Worm (Caenorhabditis elegans): ENCODE results near the gene K02A6.3.
A peak's percentile ranks its signal among the peaks of the same experiment; 100 is the strongest.

K02A6.3 gene

ce11 chrX:8210999-8211398, 20.7 kb downstream of the K02A6.3 start, which contains the start of gene cdd-1 (continued):
- TF ChIP-seq nhr-237 (tag; optimal IDR thresholded peaks at IDR 0.05) (no peak), unc-62 (GFP tag; optimal IDR thresholded peaks at IDR 0.05) (no peak), egl-5 (tag; optimal IDR thresholded peaks at IDR 0.05) (no peak), nhr-67 (tag; optimal IDR thresholded peaks at IDR 0.05) (no peak), skn-1 (tag; optimal IDR thresholded peaks at IDR 0.05) (no peak), nhr-28 (tag; optimal IDR thresholded peaks at IDR 0.05) (no peak), mdl-1 (tag; optimal IDR thresholded peaks at IDR 0.05) (no peak), ama-1 (optimal IDR thresholded peaks at IDR 0.05) (no peak), pha-4 (tag; optimal IDR thresholded peaks at IDR 0.05) (no peak), jun-1 (tag; optimal IDR thresholded peaks at IDR 0.05) (peak; percentile 7), ceh-82 (tag; optimal IDR thresholded peaks at IDR 0.05) (no peak), fos-1 (tag; optimal IDR thresholded peaks at IDR 0.05) (peak; percentile 38)

ce11 chrX:8205919-8206318, 25.8 kb downstream of the K02A6.3 start:
- TF ChIP-seq nfya-1 (tag; optimal IDR thresholded peaks at IDR 0.05; ENCODE audit: insufficient read depth) (peak; percentile 72), ama-1 (optimal IDR thresholded peaks at IDR 0.05) (no peak), lin-39 (tag; optimal IDR thresholded peaks at IDR 0.05) (peak; percentile 82), fkh-2 (tag; optimal IDR thresholded peaks at IDR 0.05) (peak; percentile 47), eor-1 (tag; optimal IDR thresholded peaks at IDR 0.05) (no peak), hmg-11 (tag; optimal IDR thresholded peaks at IDR 0.05) (peak; percentile 81), ceh-9 (tag; optimal IDR thresholded peaks at IDR 0.05) (no peak), lin-15B (tag; optimal IDR thresholded peaks at IDR 0.05) (peak; percentile 58), nhr-43 (tag; optimal IDR thresholded peaks at IDR 0.05; ENCODE audit: poor library complexity, severe bottlenecking) (peak; percentile 11), fkh-10 (GFP tag; optimal IDR thresholded peaks at IDR 0.05) (no peak)

ce11 chrX:8204475-8204874, 27.3 kb downstream of the K02A6.3 start:
- TF ChIP-seq skn-1 (tag; optimal IDR thresholded peaks at IDR 0.05) (no peak), nhr-76 (tag; optimal IDR thresholded peaks at IDR 0.05) (no peak), nhr-23 (tag; optimal IDR thresholded peaks at IDR 0.05) (no peak), elt-2 (tag; optimal IDR thresholded peaks at IDR 0.05) (no peak)

ce11 chrX:8203684-8204083, 28.0 kb downstream of the K02A6.3 start, which contains the start of gene C17H11.6:
Gene C17H11.6, minus strand, starts transcription at chrX:8203784.
- no peak for TF ChIP-seq ZK546.5 (tag; optimal IDR thresholded peaks at IDR 0.05)

- no peak for TF ChIP-seq lin-15B (tag; optimal IDR thresholded peaks at IDR 0.05)
- TF ChIP-seq nhr-25 (tag; optimal IDR thresholded peaks at IDR 0.05) = peak; percentile 70
- TF ChIP-seq nhr-23 (tag; optimal IDR thresholded peaks at IDR 0.05) = peak; percentile 14
- peak; percentile 13 for TF ChIP-seq hmg-11 (tag; optimal IDR thresholded peaks at IDR 0.05)
Observed at ce11 chrX:8201210-8201609, 30.5 kb downstream of the K02A6.3 start.

ce11 chrX:8200206-8200605, 31.5 kb downstream of the K02A6.3 start:
- TF ChIP-seq nhr-67 (tag; optimal IDR thresholded peaks at IDR 0.05) = no peak
- TF ChIP-seq nhr-25 (tag; optimal IDR thresholded peaks at IDR 0.05) = peak; percentile 81
- TF ChIP-seq nhr-23 (tag; optimal IDR thresholded peaks at IDR 0.05) = peak; percentile 65

ce11 chrX:8193213-8193612, 38.5 kb downstream of the K02A6.3 start:
- no peak for TF ChIP-seq nhr-11 (tag; optimal IDR thresholded peaks at IDR 0.05)
- TF ChIP-seq ceh-9 (tag; optimal IDR thresholded peaks at IDR 0.05) = no peak
- TF ChIP-seq fos-1 (tag; optimal IDR thresholded peaks at IDR 0.05) = no peak
- peak; percentile 2 for TF ChIP-seq ama-1 (optimal IDR thresholded peaks at IDR 0.05)
- no peak for TF ChIP-seq nhr-67 (tag; optimal IDR thresholded peaks at IDR 0.05)
- TF ChIP-seq nfya-1 (tag; optimal IDR thresholded peaks at IDR 0.05; ENCODE audit: insufficient read depth) = no peak
- TF ChIP-seq elt-3 (tag; optimal IDR thresholded peaks at IDR 0.05) = no peak
- no peak for TF ChIP-seq pqm-1 (tag; optimal IDR thresholded peaks at IDR 0.05)
- TF ChIP-seq unc-62 (GFP tag; optimal IDR thresholded peaks at IDR 0.05) = no peak
- no peak for TF ChIP-seq nhr-237 (tag; optimal IDR thresholded peaks at IDR 0.05)
- no peak for TF ChIP-seq egl-27 (tag; optimal IDR thresholded peaks at IDR 0.05)
- TF ChIP-seq elt-2 (tag; optimal IDR thresholded peaks at IDR 0.05) = peak; percentile 56
- TF ChIP-seq egl-5 (tag; optimal IDR thresholded peaks at IDR 0.05) = peak; percentile 18
- peak; percentile 4 for TF ChIP-seq pha-4 (tag; optimal IDR thresholded peaks at IDR 0.05)
- TF ChIP-seq ceh-82 (tag; optimal IDR thresholded peaks at IDR 0.05) = no peak
- no peak for TF ChIP-seq nhr-12 (tag; optimal IDR thresholded peaks at IDR 0.05)
- peak; percentile 16 for TF ChIP-seq ceh-28 (tag; optimal IDR thresholded peaks at IDR 0.05)
